Fruit fly (Drosophila melanogaster) whole organism, pupa: ENCODE data around the gene Mnn1.
A peak's percentile ranks its signal among the peaks of the same experiment; 100 is the strongest.

Experiments
- CG10348 ChIP-seq: fragments of 200-800 bp; sonication (Bioruptor generic); IDR thresholded peaks from 2 replicates; pipeline ENCODE4 v1.3.6; 2022; ENCODE audit warnings: missing biosample characterization, missing genetic modification characterization
- CG32121 ChIP-seq: fragments of 200-800 bp; sonication (Bioruptor generic); IDR thresholded peaks from 2 replicates; pipeline ENCODE4 v1.3.6; 2022; ENCODE audit warnings: missing biosample characterization, missing genetic modification characterization
- CG34367 ChIP-seq: fragments of 200-800 bp; sonication (Bioruptor generic); optimal IDR thresholded peaks from 2 replicates; lab custom pipeline; 2018; ENCODE audit warnings: missing biosample characterization, mild to moderate bottlenecking, missing genetic modification characterization
- CG9948 ChIP-seq: fragments of 200-800 bp; sonication (Bioruptor generic); optimal IDR thresholded peaks from 2 replicates; lab custom pipeline; 2018; ENCODE audit warnings: missing biosample characterization, mild to moderate bottlenecking, missing genetic modification characterization, moderate library complexity
- D1 ChIP-seq: fragments of 200-800 bp; sonication (Bioruptor generic); optimal IDR thresholded peaks from 2 replicates; lab custom pipeline; 2018; ENCODE audit warnings: missing biosample characterization, mild to moderate bottlenecking, missing genetic modification characterization, moderate library complexity
- EcR ChIP-seq: fragments of 200-800 bp; sonication (Bioruptor generic); optimal IDR thresholded peaks from 3 replicates; lab custom pipeline; 2019; ENCODE audit warnings: missing biosample characterization, missing genetic modification characterization, mild to moderate bottlenecking, moderate library complexity, missing genetic modification reagents
- Pif1A ChIP-seq: fragments of 200-800 bp; sonication (Bioruptor generic); optimal IDR thresholded peaks from 3 replicates; lab custom pipeline; 2016; ENCODE audit warnings: missing biosample characterization, missing genetic modification characterization
- gl ChIP-seq: fragments of 200-800 bp; sonication (Bioruptor generic); optimal IDR thresholded peaks from 2 replicates; lab custom pipeline; 2018; ENCODE audit warnings: missing biosample characterization, mild to moderate bottlenecking, missing genetic modification characterization

dm6 chr2L:7032517-7032951 is 23.6 kb upstream of the Mnn1 start, which contains the start of the genes Rab30 and Caper:
- TF ChIP-seq CG32121 (GFP tag; lab: Robert Waterston, UW): no peak
- 0 out of 2 replicates have a peak, but pooled peaks have one; percentile 16 for TF ChIP-seq CG10348 (GFP tag; lab: Robert Waterston, UW)
- TF ChIP-seq Pif1A: no peak
- no peak for TF ChIP-seq CG9948 (tag; lab: Kevin White, UChicago)
- TF ChIP-seq CG34367: no peak
- no peak for TF ChIP-seq EcR
- no peak for TF ChIP-seq D1 (tag; lab: Kevin White, UChicago)
- TF ChIP-seq gl (tag; lab: Kevin White, UChicago): no peak
